Fruit fly (Drosophila melanogaster) whole organism, embryonic: ENCODE data around the gene meep.

Experiments used
- Adf1 ChIP-seq: fragments of 200-800 bp; sonication (Bioruptor generic); IDR thresholded peaks from 2 replicates; pipeline ENCODE4 v1.3.6; 2022; ENCODE audit warnings: missing biosample characterization, missing genetic modification characterization
- Atf-2 ChIP-seq: fragments of 200-800 bp; sonication (Bioruptor generic); optimal IDR thresholded peaks from 2 replicates; lab custom pipeline; 2016; ENCODE audit warnings: missing biosample characterization, missing genetic modification characterization
- CG10147 ChIP-seq: fragments of 200-800 bp; sonication (Bioruptor generic); optimal IDR thresholded peaks from 2 replicates; lab custom pipeline; 2019; ENCODE audit warnings: missing biosample characterization, mild to moderate bottlenecking, missing genetic modification characterization, moderate library complexity
- CG10366 ChIP-seq: fragments of 200-800 bp; sonication (Bioruptor generic); IDR thresholded peaks from 2 replicates; pipeline ENCODE4 v1.3.6; 2022; ENCODE audit warnings: missing biosample characterization, missing genetic modification characterization
- CG11085 ChIP-seq: fragments of 200-800 bp; sonication (Bioruptor generic); IDR thresholded peaks from 2 replicates; pipeline ENCODE4 v1.3.6; 2022; ENCODE audit warnings: missing biosample characterization, missing genetic modification characterization
- CG11456 ChIP-seq: fragments of 200-800 bp; sonication (Bioruptor generic); IDR thresholded peaks from 3 replicates; pipeline ENCODE4 v1.3.6; 2022; ENCODE audit warnings: missing biosample characterization, missing genetic modification characterization
- CG12769 ChIP-seq: fragments of 200-800 bp; sonication (Bioruptor generic); optimal IDR thresholded peaks from 2 replicates; lab custom pipeline; 2019; ENCODE audit warnings: missing biosample characterization, mild to moderate bottlenecking, missing genetic modification characterization, moderate library complexity
- CG15073 ChIP-seq: fragments of 200-800 bp; sonication (Bioruptor generic); optimal IDR thresholded peaks from 2 replicates; lab custom pipeline; 2016; ENCODE audit warnings: missing biosample characterization, missing genetic modification characterization
- CG16815 ChIP-seq: fragments of 200-800 bp; sonication (Bioruptor generic); optimal IDR thresholded peaks from 3 replicates; lab custom pipeline; 2017; ENCODE audit warnings: missing biosample characterization, mild to moderate bottlenecking, missing genetic modification characterization
- CG17912 ChIP-seq: fragments of 200-800 bp; sonication (Bioruptor generic); optimal IDR thresholded peaks from 2 replicates; lab custom pipeline; 2018; ENCODE audit warnings: missing biosample characterization, mild to moderate bottlenecking, missing genetic modification characterization
- CG18476 ChIP-seq: fragments of 200-800 bp; sonication (Bioruptor generic); optimal IDR thresholded peaks from 2 replicates; lab custom pipeline; 2016; ENCODE audit warnings: missing biosample characterization, mild to moderate bottlenecking, missing genetic modification characterization
- CG18619 ChIP-seq: fragments of 200-800 bp; sonication (Bioruptor generic); optimal IDR thresholded peaks from 3 replicates; lab custom pipeline; 2017; ENCODE audit warnings: missing biosample characterization, mild to moderate bottlenecking, missing genetic modification characterization
- CG18764 ChIP-seq: fragments of 200-800 bp; sonication (Bioruptor generic); optimal IDR thresholded peaks from 3 replicates; lab custom pipeline; 2016; ENCODE audit warnings: missing biosample characterization, missing genetic modification characterization
- CG31441 ChIP-seq: fragments of 200-800 bp; sonication (Bioruptor generic); IDR thresholded peaks from 2 replicates; pipeline ENCODE4 v1.3.6; 2022; ENCODE audit warnings: missing biosample characterization, missing genetic modification characterization
- CG33213 ChIP-seq: fragments of 200-800 bp; sonication (Bioruptor generic); optimal IDR thresholded peaks from 3 replicates; lab custom pipeline; 2016; ENCODE audit warnings: missing biosample characterization, missing genetic modification characterization
- CG34224 ChIP-seq: fragments of 200-800 bp; sonication (Bioruptor generic); IDR thresholded peaks from 3 replicates; pipeline ENCODE4 v1.3.6; 2022; ENCODE audit warnings: missing biosample characterization, missing genetic modification characterization; ENCODE audit not compliant: partially characterized antibody
- CG7987 ChIP-seq: fragments of 200-800 bp; sonication (Bioruptor generic); optimal IDR thresholded peaks from 2 replicates; lab custom pipeline; 2018; ENCODE audit warnings: missing biosample characterization, mild to moderate bottlenecking, missing genetic modification characterization, moderate library complexity
- CG8089 ChIP-seq: fragments of 200-800 bp; sonication (Bioruptor generic); optimal IDR thresholded peaks from 3 replicates; lab custom pipeline; 2016; ENCODE audit warnings: missing biosample characterization, missing genetic modification characterization
- CG8290 ChIP-seq, 3 experiments: fragments of 200-800 bp; sonication (Bioruptor generic); optimal IDR thresholded peaks; 2 replicates each; lab custom pipeline; 2016 to 2019; ENCODE audit warnings: missing biosample characterization in 3 of 3, missing genetic modification characterization in 3 of 3, mild to moderate bottlenecking in 2 of 3, moderate library complexity in 1 of 3
- CrebB ChIP-seq: fragments of 200-800 bp; sonication (Bioruptor generic); optimal IDR thresholded peaks from 3 replicates; lab custom pipeline; 2018; ENCODE audit warnings: missing biosample characterization, mild to moderate bottlenecking, missing genetic modification characterization
- E2f2 ChIP-seq: fragments of 200-800 bp; sonication (Bioruptor generic); IDR thresholded peaks from 2 replicates; pipeline ENCODE4 v1.3.6; 2022; ENCODE audit warnings: missing biosample characterization, missing genetic modification characterization
- ERR ChIP-seq: fragments of 200-800 bp; sonication (Bioruptor generic); optimal IDR thresholded peaks from 2 replicates; lab custom pipeline; 2016; ENCODE audit warnings: missing biosample characterization, missing genetic modification characterization
- Hmx ChIP-seq: fragments of 200-800 bp; sonication (Bioruptor generic); optimal IDR thresholded peaks from 2 replicates; lab custom pipeline; 2016; ENCODE audit warnings: missing biosample characterization, missing genetic modification characterization
- Hr3 ChIP-seq: fragments of 200-800 bp; sonication (Bioruptor generic); optimal IDR thresholded peaks from 3 replicates; lab custom pipeline; 2016; ENCODE audit warnings: missing biosample characterization, missing genetic modification characterization
- Med ChIP-seq: fragments of 200-800 bp; sonication (Bioruptor generic); peaks from one replicate; lab custom pipeline; 2016; ENCODE audit warnings: missing biosample characterization, missing genetic modification characterization, mild to moderate bottlenecking, inconsistent platforms, moderate library complexity
- Oli ChIP-seq: fragments of 200-800 bp; sonication (Bioruptor generic); optimal IDR thresholded peaks from 2 replicates; lab custom pipeline; 2018; ENCODE audit warnings: missing biosample characterization, mild to moderate bottlenecking, missing genetic modification characterization, moderate library complexity
- Pdp1 ChIP-seq, 2 experiments: fragments of 200-800 bp; sonication (Bioruptor generic); optimal IDR thresholded peaks; 3 replicates each; lab custom pipeline; 2016; ENCODE audit warnings: missing biosample characterization in 2 of 2, missing genetic modification characterization in 2 of 2, mild to moderate bottlenecking in 1 of 2, moderate library complexity in 1 of 2
- Xrp1 ChIP-seq: fragments of 200-800 bp; sonication (Bioruptor generic); IDR thresholded peaks from 2 replicates; pipeline ENCODE4 v1.3.6; 2022; ENCODE audit warnings: missing biosample characterization, missing genetic modification characterization
- chinmo ChIP-seq: fragments of 200-800 bp; sonication (Bioruptor generic); IDR thresholded peaks from 4 replicates; pipeline ENCODE4 v1.3.6; 2022; ENCODE audit warnings: missing biosample characterization, missing genetic modification characterization; ENCODE audit not compliant: partially characterized antibody
- chm ChIP-seq: fragments of 200-800 bp; sonication (Bioruptor generic); IDR thresholded peaks from 2 replicates; pipeline ENCODE4 v1.3.6; 2022; ENCODE audit warnings: missing biosample characterization, missing genetic modification characterization
- croc ChIP-seq: fragments of 200-800 bp; sonication (Bioruptor generic); conservative IDR thresholded peaks from 3 replicates; pipeline ENCODE4 v1.3.6; 2022; ENCODE audit warnings: missing biosample characterization, missing genetic modification characterization
- ftz-f1 ChIP-seq: fragments of 200-800 bp; sonication (Bioruptor generic); optimal IDR thresholded peaks from 2 replicates; lab custom pipeline; 2016; ENCODE audit warnings: missing biosample characterization, missing genetic modification characterization
- gro ChIP-seq: fragments of 200-800 bp; sonication (Bioruptor generic); optimal IDR thresholded peaks from 2 replicates; lab custom pipeline; 2016; ENCODE audit warnings: missing biosample characterization, missing genetic modification characterization
- her ChIP-seq: fragments of 200-800 bp; sonication (Bioruptor generic); optimal IDR thresholded peaks from 2 replicates; lab custom pipeline; 2016; ENCODE audit warnings: missing biosample characterization, missing genetic modification characterization
- kay ChIP-seq: fragments of 200-800 bp; sonication (Bioruptor generic); optimal IDR thresholded peaks from 2 replicates; lab custom pipeline; 2016; ENCODE audit warnings: missing biosample characterization, missing genetic modification characterization
- lov ChIP-seq, 2 experiments: fragments of 200-800 bp in 1 of 2; fragments of >200 bp in 1 of 2; sonication (Bioruptor generic) in 1 of 2; IDR thresholded peaks in 1 of 2; optimal IDR thresholded peaks in 1 of 2; 2 replicates in 1 of 2; 3 replicates in 1 of 2; pipeline versions ENCODE4 v1.3.6 to Lab custom; 2017 to 2022; ENCODE audit warnings: missing biosample characterization in 1 of 2, missing genetic modification characterization in 1 of 2
- nerfin-2 ChIP-seq: fragments of 200-800 bp; sonication (Bioruptor generic); IDR thresholded peaks from 2 replicates; pipeline ENCODE4 v1.3.6; 2022; ENCODE audit warnings: missing biosample characterization, missing genetic modification characterization; ENCODE audit not compliant: partially characterized antibody
- p53 ChIP-seq: fragments of 200-800 bp; sonication (Bioruptor generic); optimal IDR thresholded peaks from 2 replicates; lab custom pipeline; 2016; ENCODE audit warnings: missing biosample characterization, missing genetic modification characterization
- pho ChIP-seq: fragments of 200-800 bp; sonication (Bioruptor generic); optimal IDR thresholded peaks from 2 replicates; lab custom pipeline; 2016; ENCODE audit warnings: missing biosample characterization, missing genetic modification characterization
- pros ChIP-seq: fragments of 200-800 bp; sonication (Bioruptor generic); optimal IDR thresholded peaks from 3 replicates; lab custom pipeline; 2019; ENCODE audit warnings: missing biosample characterization, mild to moderate bottlenecking, missing genetic modification characterization, moderate library complexity
- psq ChIP-seq: fragments of 200-800 bp; sonication (Bioruptor generic); optimal IDR thresholded peaks from 2 replicates; lab custom pipeline; 2017; ENCODE audit warnings: missing biosample characterization, missing genetic modification characterization
- repo ChIP-seq: fragments of 200-800 bp; sonication (Bioruptor generic); optimal IDR thresholded peaks from 2 replicates; lab custom pipeline; 2016; ENCODE audit warnings: missing biosample characterization, missing genetic modification characterization
- row ChIP-seq: fragments of 200-800 bp; sonication (Bioruptor generic); IDR thresholded peaks from 3 replicates; pipeline ENCODE4 v1.3.6; 2022; ENCODE audit warnings: missing biosample characterization, missing genetic modification characterization
- sd ChIP-seq: fragments of 200-800 bp; sonication (Bioruptor generic); optimal IDR thresholded peaks from 3 replicates; lab custom pipeline; 2018; ENCODE audit warnings: missing biosample characterization, mild to moderate bottlenecking, missing genetic modification characterization, moderate library complexity
- sens-2 ChIP-seq: fragments of 200-800 bp; sonication (Bioruptor generic); IDR thresholded peaks from 2 replicates; pipeline ENCODE4 v1.3.6; 2022; ENCODE audit warnings: missing biosample characterization, missing genetic modification characterization
- sisA ChIP-seq: fragments of 200-800 bp; sonication (Bioruptor generic); IDR thresholded peaks from 2 replicates; pipeline ENCODE4 v1.3.6; 2022; ENCODE audit warnings: missing biosample characterization, missing genetic modification characterization
- sob ChIP-seq: fragments of 200-800 bp; sonication (Bioruptor generic); IDR thresholded peaks from 2 replicates; pipeline ENCODE4 v1.3.6; 2022; ENCODE audit warnings: missing biosample characterization, missing genetic modification characterization
- sug ChIP-seq: fragments of 200-800 bp; optimal IDR thresholded peaks from 2 replicates; lab custom pipeline; 2019; ENCODE audit warnings: missing biosample characterization, mild to moderate bottlenecking, missing genetic modification characterization, moderate library complexity
- twi ChIP-seq: fragments of 200-800 bp; optimal IDR thresholded peaks from 2 replicates; lab custom pipeline; 2019; ENCODE audit warnings: missing biosample characterization, mild to moderate bottlenecking, missing genetic modification characterization, moderate library complexity
- zen2 ChIP-seq: fragments of 200-800 bp; sonication (Bioruptor generic); IDR thresholded peaks from 3 replicates; pipeline ENCODE4 v1.3.6; 2022; ENCODE audit warnings: missing biosample characterization, missing genetic modification characterization; ENCODE audit not compliant: partially characterized antibody

meep gene

DNA sequence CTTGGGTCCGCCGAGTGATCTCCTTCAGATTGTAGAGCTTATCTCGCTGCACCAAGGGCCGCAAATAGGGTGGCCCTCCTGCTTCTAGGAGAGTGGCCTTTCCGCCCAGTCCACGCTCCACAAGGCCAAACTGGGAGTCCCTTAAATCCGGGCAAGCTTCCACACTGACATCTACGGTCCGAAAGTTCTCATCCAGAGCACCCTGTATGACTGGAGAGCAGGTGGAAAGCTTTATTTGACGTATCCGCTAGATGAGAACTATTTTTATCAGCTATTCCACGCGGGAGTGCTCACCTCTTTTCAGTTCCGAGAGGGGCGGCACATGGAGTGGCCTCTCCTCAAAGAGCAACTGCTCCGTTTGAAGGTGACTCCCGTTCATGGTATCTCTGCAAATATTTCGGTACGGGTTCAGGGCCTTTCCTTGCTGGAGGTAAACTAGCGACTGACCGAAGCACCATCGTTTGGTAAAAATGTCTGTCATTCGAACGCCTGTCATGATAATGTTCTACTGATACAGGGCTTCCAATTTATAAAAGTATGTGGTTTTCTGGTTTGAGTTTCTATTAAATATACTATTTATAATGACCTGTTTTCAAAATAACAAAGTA, at the start of gene meep:
Gene meep, minus strand, starts transcription at position 449 of the 608 bp plus-strand sequence.
- no peak for TF ChIP-seq Hr3 (GFP tag; lab: Kevin White, UChicago)
- no peak for TF ChIP-seq lov (optimal IDR thresholded peaks at IDR 0.05; lab: Kevin White, UChicago)
- TF ChIP-seq lov (GFP tag; IDR thresholded peaks at IDR 0.05; lab: Robert Waterston, UW): no peak
- TF ChIP-seq Med: peak; percentile 55
- no peak for TF ChIP-seq psq (GFP tag; lab: Kevin White, UChicago)
- no peak for TF ChIP-seq CrebB (tag; lab: Kevin White, UChicago)
- no peak for TF ChIP-seq pros (GFP tag; lab: Kevin White, UChicago)
- TF ChIP-seq ftz-f1 (GFP tag; lab: Kevin White, UChicago): peak; percentile 60
- TF ChIP-seq pho (GFP tag; lab: Kevin White, UChicago): no peak
- TF ChIP-seq kay (GFP tag; lab: Kevin White, UChicago): no peak
- no peak for TF ChIP-seq her
- 0 out of 4 replicates have a peak, but pooled peaks have one; percentile 46 for TF ChIP-seq chinmo (GFP tag; lab: Robert Waterston, UW)
- TF ChIP-seq CG18619 (GFP tag; lab: Kevin White, UChicago): no peak
- no peak for TF ChIP-seq CG16815
- TF ChIP-seq CG31441 (GFP tag; lab: Robert Waterston, UW): no peak
- no peak for TF ChIP-seq chm (GFP tag; lab: Robert Waterston, UW)
- no peak for TF ChIP-seq Adf1 (GFP tag; lab: Robert Waterston, UW)
- no peak for TF ChIP-seq repo (GFP tag; lab: Kevin White, UChicago)
- peak; percentile 76 for TF ChIP-seq CG12769 (tag; lab: Kevin White, UChicago)
- TF ChIP-seq ERR (GFP tag; lab: Kevin White, UChicago): peak; percentile 76
- TF ChIP-seq CG10147 (GFP tag; lab: Kevin White, UChicago): no peak
- peak; percentile 93 for TF ChIP-seq sug (tag; lab: Kevin White, UChicago)
- TF ChIP-seq CG15073 (GFP tag; lab: Kevin White, UChicago): no peak
- no peak for TF ChIP-seq CG18764 (GFP tag; lab: Kevin White, UChicago)
- TF ChIP-seq CG17912 (GFP tag; lab: Kevin White, UChicago): no peak
- TF ChIP-seq gro (GFP tag; lab: Kevin White, UChicago): no peak
- TF ChIP-seq p53: no peak
- 0 out of 3 replicates have a peak, but pooled peaks have one; percentile 18 for TF ChIP-seq row (GFP tag; lab: Robert Waterston, UW)
- TF ChIP-seq CG10366 (GFP tag; lab: Robert Waterston, UW): peak; percentile 11; the same call in 1 of the 2 replicates
- no peak for TF ChIP-seq sisA (GFP tag; lab: Robert Waterston, UW)
- TF ChIP-seq croc (GFP tag; lab: Robert Waterston, UW): no peak
- TF ChIP-seq nerfin-2: no peak
- peak; percentile 63 for TF ChIP-seq sd (tag; lab: Kevin White, UChicago)
- TF ChIP-seq Hmx (GFP tag; lab: Kevin White, UChicago): no peak
- TF ChIP-seq CG8089 (GFP tag; lab: Kevin White, UChicago): no peak
- no peak for TF ChIP-seq Pdp1 (GFP tag; optimal IDR thresholded peaks at IDR 0.05; lab: Kevin White, UChicago)
- TF ChIP-seq zen2: no peak
- TF ChIP-seq CG18476 (GFP tag; lab: Kevin White, UChicago): no peak
- TF ChIP-seq CG11085 (GFP tag; lab: Robert Waterston, UW): no peak
- no peak for TF ChIP-seq twi (tag; lab: Kevin White, UChicago)
- no peak for TF ChIP-seq Atf-2 (GFP tag; lab: Kevin White, UChicago)
- no peak for TF ChIP-seq Xrp1 (GFP tag; lab: Robert Waterston, UW)
- no peak for TF ChIP-seq CG7987 (GFP tag; lab: Kevin White, UChicago)
- no peak for TF ChIP-seq sob (GFP tag; lab: Robert Waterston, UW)
- no peak for TF ChIP-seq CG8290 (GFP tag; optimal IDR thresholded peaks at IDR 0.05; lab: Kevin White, UChicago)
- peak in 1 of 2 experiments; percentile 15 for TF ChIP-seq CG8290 (tag; optimal IDR thresholded peaks at IDR 0.05; lab: Kevin White, UChicago)
- no peak for TF ChIP-seq Oli
- 0 out of 3 replicates have a peak, but pooled peaks have one; percentile 33 for TF ChIP-seq CG11456
- TF ChIP-seq sens-2: no peak
- TF ChIP-seq CG34224 (GFP tag; lab: Robert Waterston, UW): no peak
- no peak for TF ChIP-seq CG33213 (GFP tag; lab: Kevin White, UChicago)
- TF ChIP-seq E2f2 (GFP tag; lab: Robert Waterston, UW): no peak
